Worm (Caenorhabditis elegans): ENCODE data around the gene srab-10.

The srab-10 gene

ce11 chrV:3155072-3155471 lies 10.7 kb upstream of the srab-10 start, which contains the start of gene srab-7:
TSS of gene srab-7 (minus strand) at chrV:3155172.
- TF ChIP-seq W03F9.2 (tag; optimal IDR thresholded peaks at IDR 0.05) = no peak

ce11 chrV:3151862-3152261 lies 7.5 kb upstream of the srab-10 start, which contains the start of gene srab-6:
TSS of gene srab-6 (minus strand) at chrV:3151962.
- TF ChIP-seq him-1 (tag; optimal IDR thresholded peaks at IDR 0.05) (no peak), dao-5 (tag; optimal IDR thresholded peaks at IDR 0.05) (no peak), W03F9.2 (tag; optimal IDR thresholded peaks at IDR 0.05) (no peak)

- TF ChIP-seq W03F9.2 (tag; optimal IDR thresholded peaks at IDR 0.05) (no peak), dao-5 (tag; optimal IDR thresholded peaks at IDR 0.05) (no peak), him-1 (tag; optimal IDR thresholded peaks at IDR 0.05) (no peak)
Observed at ce11 chrV:3149910-3150428, 5.6 kb upstream of the srab-10 start.

- no peak for TF ChIP-seq dao-5 (tag; optimal IDR thresholded peaks at IDR 0.05)
- no peak for TF ChIP-seq him-1 (tag; optimal IDR thresholded peaks at IDR 0.05)
- no peak for TF ChIP-seq W03F9.2 (tag; optimal IDR thresholded peaks at IDR 0.05)
Observed at ce11 chrV:3146932-3147331, 2.5 kb upstream of the srab-10 start, which contains the start of gene srab-11. TSS of gene srab-11 (minus strand) at chrV:3147032.

ce11 chrV:3145241-3145640 lies 847 bp upstream of the srab-10 start:
- no peak for TF ChIP-seq him-1 (tag; optimal IDR thresholded peaks at IDR 0.05)

- TF ChIP-seq W03F9.2 (tag; optimal IDR thresholded peaks at IDR 0.05) (no peak), dao-5 (tag; optimal IDR thresholded peaks at IDR 0.05) (no peak), him-1 (tag; optimal IDR thresholded peaks at IDR 0.05) (no peak)
Observed at ce11 chrV:3141190-3141589, 3.2 kb downstream of the srab-10 start, which contains the start of gene srab-9. TSS of gene srab-9 (minus strand) at chrV:3141290.

ce11 chrV:3138488-3138887 lies 5.9 kb downstream of the srab-10 start, which contains the start of the genes irld-3 and F02C9.1:
TSS of gene irld-3 (minus strand) at chrV:3138588.
TSS of gene F02C9.1 (plus strand) at chrV:3138703.
- TF ChIP-seq W03F9.2 (tag; optimal IDR thresholded peaks at IDR 0.05) = no peak
- TF ChIP-seq him-1 (tag; optimal IDR thresholded peaks at IDR 0.05) = no peak
- no peak for TF ChIP-seq dao-5 (tag; optimal IDR thresholded peaks at IDR 0.05)

ce11 chrV:3133293-3133755 lies 11.1 kb downstream of the srab-10 start, which contains the start of gene F02C9.2:
TSS of gene F02C9.2 (plus strand) at chrV:3133705.
- TF ChIP-seq W03F9.2 (tag; optimal IDR thresholded peaks at IDR 0.05) (no peak), dao-5 (tag; optimal IDR thresholded peaks at IDR 0.05) (no peak), him-1 (tag; optimal IDR thresholded peaks at IDR 0.05) (no peak)

- TF ChIP-seq dao-5 (tag; optimal IDR thresholded peaks at IDR 0.05) = no peak
- no peak for TF ChIP-seq him-1 (tag; optimal IDR thresholded peaks at IDR 0.05)
- TF ChIP-seq W03F9.2 (tag; optimal IDR thresholded peaks at IDR 0.05) = no peak
Observed at ce11 chrV:3132116-3132515, 12.3 kb downstream of the srab-10 start.

- no peak for TF ChIP-seq him-1 (tag; optimal IDR thresholded peaks at IDR 0.05)
- no peak for TF ChIP-seq W03F9.2 (tag; optimal IDR thresholded peaks at IDR 0.05)
- no peak for TF ChIP-seq dao-5 (tag; optimal IDR thresholded peaks at IDR 0.05)
Observed at ce11 chrV:3128803-3129202, 15.6 kb downstream of the srab-10 start, which contains the start of gene tat-6. TSS of gene tat-6 (plus strand) at chrV:3129103.

- TF ChIP-seq W03F9.2 (tag; optimal IDR thresholded peaks at IDR 0.05) = no peak
- no peak for TF ChIP-seq dao-5 (tag; optimal IDR thresholded peaks at IDR 0.05)
- TF ChIP-seq him-1 (tag; optimal IDR thresholded peaks at IDR 0.05) = no peak
Observed at ce11 chrV:3127670-3128069, 16.7 kb downstream of the srab-10 start, which contains the start of gene Y73C8C.10. TSS of gene Y73C8C.10 (minus strand) at chrV:3127770.

- TF ChIP-seq W03F9.2 (tag; optimal IDR thresholded peaks at IDR 0.05) (no peak), dao-5 (tag; optimal IDR thresholded peaks at IDR 0.05) (no peak), him-1 (tag; optimal IDR thresholded peaks at IDR 0.05) (no peak)
Observed at ce11 chrV:3124912-3125311, 19.5 kb downstream of the srab-10 start, which contains the start of gene Y73C8C.12. TSS of gene Y73C8C.12 (plus strand) at chrV:3125212.

ce11 chrV:3122403-3122802 lies 22.0 kb downstream of the srab-10 start:
- TF ChIP-seq dao-5 (tag; optimal IDR thresholded peaks at IDR 0.05) (no peak), W03F9.2 (tag; optimal IDR thresholded peaks at IDR 0.05) (no peak), him-1 (tag; optimal IDR thresholded peaks at IDR 0.05) (no peak)

ce11 chrV:3121743-3122142 lies 22.7 kb downstream of the srab-10 start, which contains the start of gene srt-56:
TSS of gene srt-56 (minus strand) at chrV:3121843.
- TF ChIP-seq W03F9.2 (tag; optimal IDR thresholded peaks at IDR 0.05) (no peak), dao-5 (tag; optimal IDR thresholded peaks at IDR 0.05) (no peak), him-1 (tag; optimal IDR thresholded peaks at IDR 0.05) (no peak)

ce11 chrV:3119185-3119584 lies 25.2 kb downstream of the srab-10 start:
- TF ChIP-seq him-1 (tag; optimal IDR thresholded peaks at IDR 0.05) (no peak), dao-5 (tag; optimal IDR thresholded peaks at IDR 0.05) (no peak), W03F9.2 (tag; optimal IDR thresholded peaks at IDR 0.05) (no peak)
